Fruit fly (Drosophila melanogaster): ENCODE results near the gene CG9109.

CG9109 gene

DNA sequence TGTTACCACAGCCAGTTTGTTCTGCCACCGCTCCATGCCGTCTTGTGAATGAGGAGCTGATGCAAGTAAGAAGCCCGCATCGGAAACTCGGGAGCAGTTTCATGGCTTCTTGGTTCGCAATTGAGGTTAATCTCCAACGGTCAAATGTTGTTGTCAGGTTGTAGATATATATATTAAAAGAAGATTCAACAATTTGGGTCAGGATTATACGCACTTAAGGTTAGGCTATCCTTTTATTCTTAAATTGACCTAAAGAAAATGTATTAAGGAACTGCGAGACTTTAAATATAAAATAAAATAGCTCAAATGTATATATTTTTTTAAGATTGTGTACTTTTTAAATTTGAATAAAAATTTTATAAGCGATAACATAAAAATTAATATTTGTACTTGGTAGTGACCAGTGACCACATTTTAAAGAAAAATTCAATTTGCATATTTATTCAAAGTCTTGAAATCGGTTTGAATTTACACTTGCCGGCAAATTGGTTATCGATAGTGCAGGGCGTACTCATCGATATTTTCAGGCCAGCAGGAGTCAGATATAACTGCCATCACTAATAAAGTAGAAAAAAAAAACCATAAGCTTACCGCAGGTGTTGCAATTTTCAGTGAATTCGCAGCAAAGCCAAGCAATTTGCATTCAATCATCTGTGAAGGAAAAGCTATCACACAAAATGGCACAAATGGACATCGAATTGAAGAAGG, 34.5 kb upstream of the CG9109 start, which contains the start of the genes CG9150 and Pfdn1:
TSS of gene CG9150 (minus strand) at position 51 of the 708 bp plus-strand sequence.
TSS of gene Pfdn1 (plus strand) at position 536 of the 708 bp plus-strand sequence.
- TF ChIP-seq chinmo (GFP tag; IDR thresholded peaks at IDR 0.05; ENCODE audit: partially characterized antibody) (peak; percentile 78; the same call in 2 of the 4 replicates), zen2 (GFP tag; IDR thresholded peaks at IDR 0.05; ENCODE audit: partially characterized antibody) (peak; percentile 80), CG8281 (tag; optimal IDR thresholded peaks at IDR 0.05) (no peak), Scr (GFP tag; IDR thresholded peaks at IDR 0.05; ENCODE audit: partially characterized antibody) (peak; percentile 90), CG2199 (GFP tag; IDR thresholded peaks at IDR 0.05) (no peak), Pdp1 (GFP tag; optimal IDR thresholded peaks at IDR 0.05) (peak in 1 of 2 experiments; percentile 19), CG5245 (GFP tag; optimal IDR thresholded peaks at IDR 0.05) (no peak), CoRest (tag; optimal IDR thresholded peaks at IDR 0.05) (peak; percentile 20), amos (GFP tag; IDR thresholded peaks at IDR 0.05; ENCODE audit: partially characterized antibody) (peak; percentile 92), tx (GFP tag; optimal IDR thresholded peaks at IDR 0.05) (peak; percentile 34), Opbp (GFP tag; IDR thresholded peaks at IDR 0.05; ENCODE audit: partially characterized antibody) (peak; percentile 89), gfzf (GFP tag; optimal IDR thresholded peaks at IDR 0.05) (peak; percentile 17), Poxn (GFP tag; IDR thresholded peaks at IDR 0.05) (no peak), tna (GFP tag; IDR thresholded peaks at IDR 0.05; ENCODE audit: partially characterized antibody) (peak; percentile 89), CG16813 (GFP tag; IDR thresholded peaks at IDR 0.05; ENCODE audit: partially characterized antibody) (peak; percentile 87), Doc3 (GFP tag; IDR thresholded peaks at IDR 0.05; ENCODE audit: partially characterized antibody) (peak; percentile 85), CG31441 (GFP tag; IDR thresholded peaks at IDR 0.05) (no peak), CG1529 (GFP tag; optimal IDR thresholded peaks at IDR 0.05) (no peak), tup (GFP tag; optimal IDR thresholded peaks at IDR 0.05) (no peak), inv (GFP tag; IDR thresholded peaks at IDR 0.05; ENCODE audit: partially characterized antibody) (peak; percentile 80), CG34224 (GFP tag; IDR thresholded peaks at IDR 0.05; ENCODE audit: partially characterized antibody) (peak; percentile 96), CG15696 (tag; optimal IDR thresholded peaks at IDR 0.05) (no peak), MBD-R2 (GFP tag; IDR thresholded peaks at IDR 0.05) (peak; percentile 77), Rfx (GFP tag; IDR thresholded peaks at IDR 0.05) (peak; percentile 48), sqz (GFP tag; optimal IDR thresholded peaks at IDR 0.05) (peak; percentile 93), croc (GFP tag; conservative IDR thresholded peaks at IDR 0.05) (no peak), Sry-δ (GFP tag; optimal IDR thresholded peaks at IDR 0.05) (peak; percentile 95), CG32772 (GFP tag; IDR thresholded peaks at IDR 0.05) (peak; percentile 83), CG6791 (GFP tag; IDR thresholded peaks at IDR 0.05; ENCODE audit: partially characterized antibody) (peak; percentile 85), ash1 (GFP tag; optimal IDR thresholded peaks at IDR 0.05) (no peak), dati (GFP tag; IDR thresholded peaks at IDR 0.05) (no peak), Ptx1 (GFP tag; IDR thresholded peaks at IDR 0.05) (no peak), TFAM (GFP tag; optimal IDR thresholded peaks at IDR 0.05) (no peak), Dp (GFP tag; optimal IDR thresholded peaks at IDR 0.05) (peak; percentile 92), lbe (GFP tag; optimal IDR thresholded peaks at IDR 0.05) (peak; percentile 50), CG32767 (GFP tag; IDR thresholded peaks at IDR 0.05) (no peak), bowl (GFP tag; IDR thresholded peaks at IDR 0.05) (no peak), Oli (tag; optimal IDR thresholded peaks at IDR 0.05) (no peak), zfh1 (GFP tag; IDR thresholded peaks at IDR 0.05) (no peak), CG13775 (GFP tag; optimal IDR thresholded peaks at IDR 0.05) (no peak), row (GFP tag; IDR thresholded peaks at IDR 0.05) (peak; percentile 53; the same call in 2 of the 3 replicates), CG7963 (GFP tag; IDR thresholded peaks at IDR 0.05; ENCODE audit: partially characterized antibody) (peak; percentile 62; the same call in 2 of the 3 replicates), pita (GFP tag; optimal IDR thresholded peaks at IDR 0.05) (no peak), CG14710 (tag; optimal IDR thresholded peaks at IDR 0.05) (peak; percentile 45), E2f2 (GFP tag; IDR thresholded peaks at IDR 0.05) (peak; percentile 95), CG1603 (tag; optimal IDR thresholded peaks at IDR 0.05) (peak; percentile 35), dm (GFP tag; optimal IDR thresholded peaks at IDR 0.05) (peak; percentile 50), stwl (tag; optimal IDR thresholded peaks at IDR 0.05) (peak; percentile 57)
